Fruit fly (Drosophila melanogaster) S2 (cell line): Measurements from ENCODE around the gene CG46456.

Experiments used
- CG8478 ChIP-seq: fragments of >200 bp; optimal IDR thresholded peaks from 2 replicates; lab custom pipeline; 2018
- CTCF ChIP-seq, 2 experiments: fragments of >200 bp; optimal IDR thresholded peaks; 2 replicates each; lab custom pipeline; 2018

CG46456 gene

dm6 chr3L:5355074-5355790 lies at the start of gene CG46456:
Gene CG46456, minus strand, starts transcription at chr3L:5355346.
- no peak for TF ChIP-seq CTCF (optimal IDR thresholded peaks at IDR 0.05; lab: Kevin White, UChicago)
- no peak for TF ChIP-seq CG8478 (lab: Kevin White, UChicago)

DNA sequence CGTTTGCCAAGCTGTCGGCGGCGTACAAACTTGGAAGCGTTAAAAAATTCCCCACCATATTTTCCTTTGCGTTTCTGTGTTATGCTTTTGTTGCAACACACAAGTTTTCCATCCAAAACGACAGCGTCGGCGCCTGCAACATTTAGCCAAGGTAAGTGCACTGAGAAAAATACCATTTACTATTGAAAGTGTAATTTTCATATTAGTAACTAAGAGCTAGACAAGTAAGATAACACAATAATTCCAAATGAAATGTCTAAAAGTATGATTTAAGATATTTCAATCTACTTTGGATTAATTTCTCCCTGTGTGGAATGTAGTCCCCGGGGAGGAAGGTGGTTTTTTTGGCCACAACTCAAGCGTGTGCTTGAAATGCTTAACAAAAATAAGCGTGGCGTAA lies 30.6 kb upstream of the CG46456 start:
- TF ChIP-seq CTCF (optimal IDR thresholded peaks at IDR 0.05; lab: Kevin White, UChicago) (no peak), CG8478 (lab: Kevin White, UChicago) (no peak)

- TF ChIP-seq CTCF (optimal IDR thresholded peaks at IDR 0.05; lab: Kevin White, UChicago), result no peak
- no peak for TF ChIP-seq CG8478 (lab: Kevin White, UChicago)
Observed at dm6 chr3L:5382721-5383120, 27.6 kb upstream of the CG46456 start, which contains the start of gene Ir64a. Gene Ir64a, minus strand, starts transcription at chr3L:5382821.

DNA sequence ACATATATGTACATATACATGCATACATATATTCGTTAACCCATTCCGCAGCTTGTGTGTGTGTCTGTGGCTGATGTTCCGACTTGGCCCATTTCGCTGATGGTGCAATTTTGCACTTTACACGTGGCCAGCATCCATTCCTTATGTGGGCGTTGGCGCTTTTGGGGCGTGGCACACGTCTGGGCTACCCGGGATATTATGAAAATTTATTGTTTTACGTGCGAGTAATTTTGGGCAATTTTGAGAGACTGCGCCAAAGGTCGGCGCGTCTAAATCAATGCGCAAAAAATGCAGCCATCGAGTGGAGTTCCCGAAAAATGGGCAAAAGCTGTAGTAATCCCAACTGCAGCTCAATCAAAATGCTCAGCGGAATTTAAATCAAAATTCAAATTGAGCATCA lies 16.9 kb upstream of the CG46456 start:
- TF ChIP-seq CG8478 (lab: Kevin White, UChicago), result no peak
- no peak for TF ChIP-seq CTCF (optimal IDR thresholded peaks at IDR 0.05; lab: Kevin White, UChicago)

dm6 chr3L:5367744-5368507 lies 12.8 kb upstream of the CG46456 start, which contains the start of gene Pfdn4:
Gene Pfdn4, minus strand, starts transcription at chr3L:5368008.
- TF ChIP-seq CG8478 (lab: Kevin White, UChicago) (no peak), CTCF (optimal IDR thresholded peaks at IDR 0.05; lab: Kevin White, UChicago) (no peak)

- TF ChIP-seq CG8478 (lab: Kevin White, UChicago) (no peak), CTCF (optimal IDR thresholded peaks at IDR 0.05; lab: Kevin White, UChicago) (peak in 1 of 2 experiments; percentile 16)
Observed at dm6 chr3L:5365880-5366507, 10.8 kb upstream of the CG46456 start, which contains the start of the genes Uev1A and Membrin. Gene Uev1A, minus strand, starts transcription at chr3L:5366225. Gene Membrin, plus strand, starts transcription at chr3L:5366455.

DNA sequence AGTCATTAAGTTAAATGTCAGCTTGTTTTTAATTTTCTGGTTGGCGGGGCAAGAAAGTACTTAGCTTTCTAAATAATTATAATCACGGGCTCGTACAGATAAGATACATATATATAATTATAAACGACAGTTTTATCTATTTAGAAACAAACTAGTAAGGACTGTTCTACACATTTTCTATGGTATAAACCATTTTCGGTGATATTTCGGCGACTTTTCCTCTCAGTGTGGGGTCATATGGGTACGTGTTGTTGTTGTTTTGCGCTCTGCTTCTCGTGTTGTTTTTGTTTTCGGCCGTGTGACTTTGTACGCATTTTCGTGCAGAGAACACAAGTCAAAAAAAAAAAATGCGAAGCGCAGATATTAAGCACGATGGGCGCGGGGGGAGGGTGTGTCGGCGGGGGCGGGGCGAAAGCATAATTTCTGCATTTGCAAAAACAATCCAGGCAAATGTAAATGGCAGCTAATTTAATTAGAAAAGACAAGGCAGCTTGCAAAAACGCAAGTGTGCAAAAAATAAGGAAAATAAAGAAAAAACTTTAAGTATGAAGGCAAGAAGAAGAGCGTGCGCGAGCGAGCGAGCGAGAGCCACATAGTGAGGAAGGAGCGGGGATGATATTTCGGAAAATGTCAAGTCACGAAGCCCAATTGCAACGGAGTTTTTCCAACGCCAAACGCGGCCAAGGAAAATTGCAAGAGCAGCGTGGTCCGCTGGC lies 10.2 kb upstream of the CG46456 start:
- TF ChIP-seq CTCF (optimal IDR thresholded peaks at IDR 0.05; lab: Kevin White, UChicago) (no peak), CG8478 (lab: Kevin White, UChicago) (no peak)

DNA sequence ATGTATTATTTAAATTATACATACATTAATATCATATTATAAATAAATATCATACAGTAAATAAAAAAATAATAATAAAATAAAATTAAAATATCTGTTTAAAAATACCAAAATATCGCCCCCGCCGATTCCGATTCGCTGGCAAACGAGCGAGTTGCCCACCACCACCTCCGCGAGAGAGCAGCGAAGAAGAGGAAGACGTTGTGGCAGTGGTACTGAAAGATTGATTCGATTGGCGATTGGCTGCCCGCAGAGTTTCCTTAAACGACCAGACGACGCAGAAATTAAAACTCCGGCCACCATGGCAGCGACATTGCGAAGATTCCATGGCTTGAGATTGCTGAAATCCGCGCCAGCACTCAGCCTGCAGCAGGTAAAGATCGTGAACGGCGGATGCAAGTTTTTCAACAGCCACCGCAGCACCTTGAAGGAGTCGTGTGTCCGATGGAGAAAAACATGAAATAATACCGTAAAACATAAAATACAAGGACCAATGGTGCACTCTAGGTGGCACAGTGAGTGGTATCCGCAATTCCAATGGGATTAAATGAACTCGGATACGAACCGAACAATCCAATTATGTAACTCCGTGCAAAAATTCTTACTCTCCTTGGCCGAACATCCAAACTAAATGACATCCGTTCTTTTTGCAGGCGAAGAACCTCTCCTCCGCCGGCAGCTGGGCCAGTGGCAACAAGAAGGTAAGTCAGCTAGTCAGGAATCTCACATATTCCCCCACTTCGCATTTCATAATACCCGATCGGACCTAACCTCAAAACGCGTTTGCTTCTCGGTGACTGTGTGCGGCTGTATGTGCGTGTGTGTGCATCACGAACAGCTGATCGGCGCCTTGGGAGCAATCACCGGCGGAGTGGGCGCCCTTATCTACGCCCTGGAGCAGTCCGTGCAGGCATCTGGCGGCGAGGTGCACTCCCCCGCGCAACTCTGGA lies 5.2 kb upstream of the CG46456 start, which contains the start of gene Cyt-c1:
Gene Cyt-c1, plus strand, starts transcription at position 173 of the 950 bp plus-strand sequence.
- TF ChIP-seq CG8478 (lab: Kevin White, UChicago) (no peak), CTCF (optimal IDR thresholded peaks at IDR 0.05; lab: Kevin White, UChicago) (no peak)

DNA sequence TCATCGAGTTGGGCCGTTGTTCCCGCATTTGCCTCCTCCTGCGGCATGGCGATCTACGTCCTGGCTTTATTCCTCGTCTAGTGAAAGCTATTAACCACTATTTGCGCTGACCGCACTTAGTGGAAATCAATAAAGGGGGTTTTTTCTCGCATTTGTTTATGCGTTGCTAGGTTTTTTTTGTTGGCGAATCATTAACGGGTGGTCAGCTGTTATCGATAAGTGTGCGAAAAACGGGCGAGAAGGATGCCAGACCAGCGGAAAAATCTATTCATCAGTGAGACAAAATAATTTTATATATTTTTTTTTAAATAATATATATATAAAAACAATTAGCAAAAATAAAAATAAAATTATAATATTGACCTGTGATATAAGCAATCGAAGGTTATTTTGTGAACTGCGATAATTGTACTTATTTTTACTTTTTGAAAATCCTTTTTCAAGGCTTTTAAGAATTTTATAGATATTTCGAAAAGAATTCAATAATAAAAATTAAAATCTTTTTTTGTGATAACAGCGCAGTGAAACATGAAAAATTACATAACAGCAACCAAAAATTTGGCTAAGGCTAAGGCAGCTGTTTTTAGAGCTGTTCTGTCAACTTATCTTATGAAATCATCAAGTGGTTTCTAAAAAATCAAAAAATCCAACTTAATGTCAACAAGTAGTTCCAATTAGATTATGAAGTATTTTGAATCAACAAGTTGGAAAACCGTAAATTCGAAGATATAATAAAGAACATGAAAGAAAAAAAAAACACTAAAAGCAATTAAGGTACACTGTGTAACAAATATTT lies 4.3 kb upstream of the CG46456 start, which contains the start of gene Klp64D:
Gene Klp64D, minus strand, starts transcription at position 185 of the 796 bp plus-strand sequence.
- TF ChIP-seq CTCF (optimal IDR thresholded peaks at IDR 0.05; lab: Kevin White, UChicago), result no peak
- no peak for TF ChIP-seq CG8478 (lab: Kevin White, UChicago)

- TF ChIP-seq CTCF (optimal IDR thresholded peaks at IDR 0.05; lab: Kevin White, UChicago), result no peak
- TF ChIP-seq CG8478 (lab: Kevin White, UChicago), result no peak
Observed at dm6 chr3L:5356050-5356967, 1.2 kb upstream of the CG46456 start.

DNA sequence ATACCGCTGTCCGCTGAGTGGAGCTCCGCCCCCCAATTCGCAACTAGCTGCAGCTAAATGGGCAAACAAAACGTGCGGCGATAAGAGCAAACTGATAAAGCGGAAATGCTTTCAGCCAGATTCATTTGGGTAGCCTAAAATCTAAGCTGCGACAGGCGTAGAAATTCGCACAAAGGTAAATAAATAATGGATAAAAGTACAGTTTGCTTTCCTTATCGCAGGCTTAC lies 590 bp upstream of the CG46456 start, which contains the start of gene lama:
Gene lama, minus strand, starts transcription at position 101 of the 227 bp plus-strand sequence.
- TF ChIP-seq CTCF (optimal IDR thresholded peaks at IDR 0.05; lab: Kevin White, UChicago) (no peak), CG8478 (lab: Kevin White, UChicago) (no peak)
